Fruit fly (Drosophila melanogaster): ENCODE results near the gene CG32572.
A peak's percentile ranks its signal among the peaks of the same experiment; 100 is the strongest.

The CG32572 gene

DNA sequence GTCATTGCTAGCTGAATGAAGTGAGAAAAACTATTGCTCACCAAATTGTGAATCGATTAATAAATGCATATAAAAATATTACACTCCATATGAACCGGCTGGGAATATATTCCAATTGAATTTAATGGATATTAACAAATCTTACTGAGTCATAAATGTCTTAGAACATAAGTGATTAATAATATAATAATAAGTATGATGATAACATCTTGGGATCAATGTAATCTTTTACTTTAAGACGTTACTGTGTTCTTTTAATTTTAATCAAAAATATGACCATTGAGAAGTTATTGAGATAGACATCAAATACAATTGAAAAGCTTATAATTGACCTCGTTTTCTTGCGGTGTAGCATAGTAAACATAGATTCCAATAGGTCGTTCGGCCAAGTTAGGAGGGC lies 28.7 kb upstream of the CG32572 start (continued):
- no peak for TF ChIP-seq CG34224 (GFP tag; IDR thresholded peaks at IDR 0.05; ENCODE audit: partially characterized antibody)
- no peak for TF ChIP-seq vvl (GFP tag; IDR thresholded peaks at IDR 0.05)
- peak; percentile 37 for TF ChIP-seq CG2120 (GFP tag; optimal IDR thresholded peaks at IDR 0.05)
- TF ChIP-seq CG10147 (GFP tag; optimal IDR thresholded peaks at IDR 0.05) = no peak
- TF ChIP-seq CG31441 (GFP tag; IDR thresholded peaks at IDR 0.05) = peak; percentile 37; the same call in 1 of the 2 replicates
- TF ChIP-seq CG8281 (tag; optimal IDR thresholded peaks at IDR 0.05) = no peak
- no peak for TF ChIP-seq mirr (GFP tag; optimal IDR thresholded peaks at IDR 0.05)
- peak; percentile 20 for TF ChIP-seq CG8924 (tag; optimal IDR thresholded peaks at IDR 0.05)
- TF ChIP-seq dmrt99B (tag; optimal IDR thresholded peaks at IDR 0.05) = peak; percentile 49
- TF ChIP-seq CG30403 (GFP tag; optimal IDR thresholded peaks at IDR 0.05) = peak; percentile 16
- TF ChIP-seq CG15479 (GFP tag; optimal IDR thresholded peaks at IDR 0.05) = no peak
- TF ChIP-seq Elba2 (GFP tag; optimal IDR thresholded peaks at IDR 0.05) = no peak

- TF ChIP-seq sna (GFP tag; IDR thresholded peaks at IDR 0.05; ENCODE audit: partially characterized antibody) = no peak
- TF ChIP-seq grn (GFP tag; optimal IDR thresholded peaks at IDR 0.05) = no peak
- TF ChIP-seq sisA (GFP tag; IDR thresholded peaks at IDR 0.05) = no peak
- no peak for TF ChIP-seq CG17802 (tag; optimal IDR thresholded peaks at IDR 0.05)
- peak; percentile 10; the same call in 1 of the 2 replicates for TF ChIP-seq CG4404 (GFP tag; IDR thresholded peaks at IDR 0.05)
- no peak for TF ChIP-seq CG2678 (tag; optimal IDR thresholded peaks at IDR 0.05)
- peak; percentile 43 for TF ChIP-seq sens (GFP tag)
- TF ChIP-seq wor (GFP tag; IDR thresholded peaks at IDR 0.05) = no peak
- peak; percentile 52; the same call in 1 of the 3 replicates for TF ChIP-seq CG2199 (GFP tag; IDR thresholded peaks at IDR 0.05)
- peak; percentile 80 for TF ChIP-seq crol (GFP tag; IDR thresholded peaks at IDR 0.05)
- peak; percentile 56 for TF ChIP-seq Med (GFP tag)
- peak; percentile 2 for TF ChIP-seq CG31365 (tag; optimal IDR thresholded peaks at IDR 0.05)
- TF ChIP-seq CG16779 (GFP tag; IDR thresholded peaks at IDR 0.05) = 0 out of 2 replicates have a peak, but pooled peaks have one; percentile 4
- TF ChIP-seq CG3065 (GFP tag; optimal IDR thresholded peaks at IDR 0.05) = peak; percentile 19
- no peak for TF ChIP-seq gt (GFP tag; IDR thresholded peaks at IDR 0.05)
- no peak for TF ChIP-seq danr (GFP tag; IDR thresholded peaks at IDR 0.05)
- peak; percentile 65 for TF ChIP-seq CG32772 (GFP tag; IDR thresholded peaks at IDR 0.05)
- TF ChIP-seq sens-2 (GFP tag; IDR thresholded peaks at IDR 0.05) = no peak
- TF ChIP-seq CG17359 (tag; optimal IDR thresholded peaks at IDR 0.05) = peak; percentile 58
- TF ChIP-seq Max (GFP tag; optimal IDR thresholded peaks at IDR 0.05) = no peak
- 0 out of 3 replicates have a peak, but pooled peaks have one; percentile 56 for TF ChIP-seq CG11456 (GFP tag; IDR thresholded peaks at IDR 0.05)
- TF ChIP-seq fru (optimal IDR thresholded peaks at IDR 0.05) = no peak
- no peak for TF ChIP-seq CG7372 (GFP tag; IDR thresholded peaks at IDR 0.05)
- TF ChIP-seq sr (GFP tag; IDR thresholded peaks at IDR 0.05) = peak; percentile 72
These were observed 27.1 kb upstream of the CG32572 start for dm6 chrX:16693805-16694387.

dm6 chrX:16694477-16694876 lies 26.5 kb upstream of the CG32572 start:
- TF ChIP-seq Hey (tag; optimal IDR thresholded peaks at IDR 0.05) (no peak), crol (GFP tag; IDR thresholded peaks at IDR 0.05) (peak; percentile 51), CG1832 (GFP tag; optimal IDR thresholded peaks at IDR 0.05) (peak; percentile 13), dysf (GFP tag; IDR thresholded peaks at IDR 0.05) (no peak), CG11093 (GFP tag; IDR thresholded peaks at IDR 0.05) (no peak), crp (GFP tag; optimal IDR thresholded peaks at IDR 0.05) (no peak), Atf-2 (GFP tag; optimal IDR thresholded peaks at IDR 0.05) (no peak), GATAe (GFP tag; conservative IDR thresholded peaks at IDR 0.05) (peak; percentile 68), HLH4C (GFP tag; IDR thresholded peaks at IDR 0.05; ENCODE audit: partially characterized antibody) (no peak), Ada2b (GFP tag; IDR thresholded peaks at IDR 0.05) (0 out of 2 replicates have a peak, but pooled peaks have one; percentile 4)
